Worm (Caenorhabditis elegans): ENCODE measurements around the gene srx-88.

Gene srx-88

ce11 chrV:11548914-11549406 is 34.4 kb upstream of the srx-88 start, which contains the start of the genes F38B7.17 and F38B7.3 (continued):
- TF ChIP-seq F44E2.7 (GFP tag; IDR thresholded peaks at IDR 0.05) (no peak), lin-29 (GFP tag; IDR thresholded peaks at IDR 0.05) (no peak), ctbp-1 (GFP tag; IDR thresholded peaks at IDR 0.05) (0 out of 2 replicates have a peak, but pooled peaks have one; percentile 44), hmg-1.1 (GFP tag; IDR thresholded peaks at IDR 0.05) (peak; percentile 41; the same call in 1 of the 2 replicates), Y48G9A.11 (GFP tag; IDR thresholded peaks at IDR 0.05) (no peak), nhr-10 (tag; optimal IDR thresholded peaks at IDR 0.05) (no peak), mdt-29 (GFP tag; IDR thresholded peaks at IDR 0.05) (no peak), nhr-237 (tag; optimal IDR thresholded peaks at IDR 0.05) (no peak), ztf-11 (tag; optimal IDR thresholded peaks at IDR 0.05) (no peak), aly-2 (tag; optimal IDR thresholded peaks at IDR 0.05) (no peak), arid-1 (GFP tag; conservative IDR thresholded peaks at IDR 0.05) (no peak), ceh-82 (tag; optimal IDR thresholded peaks at IDR 0.05) (no peak), F37D6.2 (tag; optimal IDR thresholded peaks at IDR 0.05) (no peak), dmd-9 (GFP tag; IDR thresholded peaks at IDR 0.05) (no peak), daf-8 (GFP tag; IDR thresholded peaks at IDR 0.05) (no peak), lin-13 (GFP tag; optimal IDR thresholded peaks at IDR 0.05) (no peak), nhr-25 (tag; optimal IDR thresholded peaks at IDR 0.05; ENCODE audit: borderline replicate concordance, insufficient read depth) (peak; percentile 63), pqm-1 (tag; optimal IDR thresholded peaks at IDR 0.05) (peak; percentile 66), dmd-6 (GFP tag; IDR thresholded peaks at IDR 0.05) (peak; percentile 55), ceh-44 (GFP tag; IDR thresholded peaks at IDR 0.05) (no peak), fos-1 (tag; optimal IDR thresholded peaks at IDR 0.05) (no peak), dmd-8 (GFP tag; IDR thresholded peaks at IDR 0.05) (no peak), mxl-2 (GFP tag; conservative IDR thresholded peaks at IDR 0.05) (no peak), hif-1 (tag; optimal IDR thresholded peaks at IDR 0.05) (no peak), nhr-28 (tag; optimal IDR thresholded peaks at IDR 0.05) (peak; percentile 73), T26A8.4 (GFP tag; IDR thresholded peaks at IDR 0.05) (no peak), ceh-32 (tag; optimal IDR thresholded peaks at IDR 0.05; ENCODE audit: poor library complexity) (no peak)

- TF ChIP-seq daf-12 (tag; optimal IDR thresholded peaks at IDR 0.05) (no peak), nhr-11 (tag; optimal IDR thresholded peaks at IDR 0.05) (no peak), tra-1 (GFP tag; IDR thresholded peaks at IDR 0.05) (no peak), fos-1 (tag; optimal IDR thresholded peaks at IDR 0.05) (no peak), daf-19 (GFP tag; conservative IDR thresholded peaks at IDR 0.05) (no peak), nhr-28 (tag; optimal IDR thresholded peaks at IDR 0.05) (no peak), zip-11 (GFP tag; IDR thresholded peaks at IDR 0.05) (no peak), skn-1 (tag; optimal IDR thresholded peaks at IDR 0.05) (no peak), hmg-1.1 (GFP tag; IDR thresholded peaks at IDR 0.05) (no peak), F49E8.2 (tag; optimal IDR thresholded peaks at IDR 0.05; ENCODE audit: borderline replicate concordance) (no peak), lin-39 (tag; optimal IDR thresholded peaks at IDR 0.05) (no peak), mep-1 (tag; optimal IDR thresholded peaks at IDR 0.05) (no peak), nhr-10 (tag; optimal IDR thresholded peaks at IDR 0.05) (no peak), Y48G9A.11 (GFP tag; IDR thresholded peaks at IDR 0.05) (no peak), hif-1 (tag; optimal IDR thresholded peaks at IDR 0.05) (no peak), lin-15B (tag; optimal IDR thresholded peaks at IDR 0.05) (no peak), mxl-3 (GFP tag; optimal IDR thresholded peaks at IDR 0.05) (no peak), arid-1 (GFP tag; conservative IDR thresholded peaks at IDR 0.05) (no peak), egl-43 (GFP tag; IDR thresholded peaks at IDR 0.05) (no peak), rbr-2 (tag; optimal IDR thresholded peaks at IDR 0.05) (no peak)
Measured at ce11 chrV:11552379-11552778, 30.9 kb upstream of the srx-88 start, which contains the start of gene srx-85. TSS of gene srx-85 (plus strand) at chrV:11552679.
